Worm (Caenorhabditis elegans) whole organism, young adult: ENCODE data around the gene Y75B12A.2.

Experiments
- madf-8 ChIP-seq: fragments of 200-800 bp; sonication (Bioruptor generic); conservative IDR thresholded peaks from 2 replicates; pipeline ENCODE4 v1.3.6; 2022; ENCODE audit warnings: missing genetic modification reagents, missing genetic modification characterization, missing compliant biosample characterization
- tlf-1 ChIP-seq: fragments of 200-800 bp; sonication (Bioruptor generic); optimal IDR thresholded peaks from 2 replicates; lab custom pipeline; 2018; ENCODE audit warnings: mild to moderate bottlenecking, missing genetic modification characterization, missing compliant biosample characterization

DNA sequence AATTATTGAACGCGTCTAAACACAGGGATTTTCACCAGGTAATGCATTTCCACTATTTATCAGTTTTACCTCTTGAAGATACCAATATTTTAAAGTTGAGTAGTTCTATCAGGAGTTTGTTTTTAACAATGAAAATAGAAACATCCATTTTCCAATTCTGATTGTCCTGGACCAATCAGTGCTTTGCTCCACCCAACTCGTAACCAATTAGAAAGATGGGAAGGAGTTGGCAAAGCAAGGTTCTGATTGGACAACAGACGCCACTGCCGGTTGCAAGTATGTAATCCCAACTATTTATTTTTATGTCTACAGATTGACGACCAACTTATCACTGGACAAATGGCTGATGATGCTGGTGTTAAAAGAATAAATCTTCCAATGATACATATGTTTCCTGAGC is 40.8 kb downstream of the Y75B12A.2 start:
- TF ChIP-seq madf-8 (GFP tag; lab: Robert Waterston, UW): no peak
- TF ChIP-seq tlf-1 (GFP tag; lab: Kevin White, UChicago): no peak
